Worm (Caenorhabditis elegans) whole organism, L2 larva: Measurements from ENCODE around the gene ssp-35.
A peak's percentile ranks its signal among the peaks of the same experiment; 100 is the strongest.

Experiments
- F13H6.1 ChIP-seq: sonication (generic microtip); optimal IDR thresholded peaks from 2 replicates; lab custom pipeline; 2016; ENCODE audit warnings: missing genetic modification characterization, missing compliant biosample characterization
- R02D3.7 ChIP-seq: fragments of 150-350 bp; optimal IDR thresholded peaks from 2 replicates; lab custom pipeline; 2014; ENCODE audit warnings: missing biosample characterization, missing genetic modification characterization
- Y55F3AM.14 ChIP-seq: fragments of 200-800 bp; sonication (Bioruptor generic); optimal IDR thresholded peaks from 2 replicates; lab custom pipeline; 2018; ENCODE audit warnings: mild to moderate bottlenecking, missing genetic modification characterization, missing compliant biosample characterization
- alr-1 ChIP-seq: fragments of 150-350 bp; optimal IDR thresholded peaks from 2 replicates; lab custom pipeline; 2014; ENCODE audit warnings: missing biosample characterization, missing genetic modification characterization
- aly-2 ChIP-seq: fragments of 150-350 bp; optimal IDR thresholded peaks from 2 replicates; lab custom pipeline; 2014; ENCODE audit warnings: missing biosample characterization, missing genetic modification characterization
- blmp-1 ChIP-seq: sonication (generic microtip); optimal IDR thresholded peaks from 2 replicates; lab custom pipeline; 2017; ENCODE audit warnings: missing genetic modification characterization, mild to moderate bottlenecking, missing compliant biosample characterization, antibody characterized with exemption, moderate library complexity; ENCODE audit not compliant: insufficient read depth
- ceh-82 ChIP-seq: fragments of 150-350 bp; optimal IDR thresholded peaks from 2 replicates; lab custom pipeline; 2014; ENCODE audit warnings: missing biosample characterization, missing genetic modification characterization
- crh-2 ChIP-seq: sonication (generic microtip); optimal IDR thresholded peaks from 2 replicates; lab custom pipeline; 2017; ENCODE audit warnings: missing biosample characterization, missing genetic modification characterization
- dmd-4 ChIP-seq: sonication (generic microtip); optimal IDR thresholded peaks from 2 replicates; lab custom pipeline; 2017; ENCODE audit warnings: missing biosample characterization, missing genetic modification characterization
- egl-27 ChIP-seq: sonication (generic microtip); optimal IDR thresholded peaks from 3 replicates; lab custom pipeline; 2017; ENCODE audit warnings: missing biosample characterization, missing genetic modification reagents, missing genetic modification characterization
- elt-1 ChIP-seq: fragments of 150-350 bp; optimal IDR thresholded peaks from 2 replicates; lab custom pipeline; 2014; ENCODE audit warnings: missing biosample characterization, missing genetic modification characterization
- elt-3 ChIP-seq: sonication (generic microtip); optimal IDR thresholded peaks from 2 replicates; lab custom pipeline; 2017; ENCODE audit warnings: missing biosample characterization, missing genetic modification characterization
- fos-1 ChIP-seq: fragments of 150-350 bp; optimal IDR thresholded peaks from 2 replicates; lab custom pipeline; 2014; ENCODE audit warnings: missing biosample characterization, missing genetic modification characterization
- gmeb-1 ChIP-seq: fragments of 150-350 bp; optimal IDR thresholded peaks from 2 replicates; lab custom pipeline; 2014; ENCODE audit warnings: missing biosample characterization, missing genetic modification characterization
- lin-11 ChIP-seq: fragments of 150-350 bp; sonication (generic microtip); optimal IDR thresholded peaks from 2 replicates; lab custom pipeline; 2014; ENCODE audit warnings: missing biosample characterization, missing genetic modification characterization, inconsistent platforms, mixed read lengths
- lin-13 ChIP-seq: fragments of 150-350 bp; optimal IDR thresholded peaks from 2 replicates; lab custom pipeline; 2014; ENCODE audit warnings: missing biosample characterization, missing genetic modification reagents, missing genetic modification characterization
- lsy-2 ChIP-seq, 2 experiments: fragments of 150-350 bp in 1 of 2; sonication (generic microtip) in 1 of 2; optimal IDR thresholded peaks; 2 replicates each; lab custom pipeline; 2014 to 2017; ENCODE audit warnings: missing biosample characterization in 2 of 2, missing genetic modification characterization in 2 of 2
- mab-5 ChIP-seq: fragments of 150-350 bp; optimal IDR thresholded peaks from 2 replicates; lab custom pipeline; 2014; ENCODE audit warnings: missing biosample characterization, missing genetic modification characterization
- mdl-1 ChIP-seq, 2 experiments: fragments of 150-350 bp in 1 of 2; sonication (generic microtip) in 1 of 2; optimal IDR thresholded peaks; 2 replicates each; lab custom pipeline; 2017; ENCODE audit warnings: missing biosample characterization in 2 of 2, missing genetic modification characterization in 2 of 2
- nhr-129 ChIP-seq: fragments of 150-350 bp; optimal IDR thresholded peaks from 2 replicates; lab custom pipeline; 2014; ENCODE audit warnings: missing biosample characterization, missing genetic modification characterization
- nhr-237 ChIP-seq: fragments of 150-350 bp; optimal IDR thresholded peaks from 2 replicates; lab custom pipeline; 2014; ENCODE audit warnings: missing biosample characterization, missing genetic modification characterization
- nhr-25 ChIP-seq: fragments of 150-350 bp; sonication (generic microtip); optimal IDR thresholded peaks from 3 replicates; lab custom pipeline; 2014; ENCODE audit warnings: missing biosample characterization, missing genetic modification characterization
- nhr-77 ChIP-seq: fragments of 150-350 bp; optimal IDR thresholded peaks from 2 replicates; lab custom pipeline; 2014; ENCODE audit warnings: missing biosample characterization, missing genetic modification characterization
- peb-1 ChIP-seq: fragments of 150-350 bp; optimal IDR thresholded peaks from 2 replicates; lab custom pipeline; 2014; ENCODE audit warnings: missing biosample characterization, missing genetic modification characterization
- skn-1 ChIP-seq: sonication (generic microtip); optimal IDR thresholded peaks from 2 replicates; lab custom pipeline; 2017; ENCODE audit warnings: missing biosample characterization, missing genetic modification characterization
- sma-3 ChIP-seq: sonication (generic microtip); optimal IDR thresholded peaks from 2 replicates; lab custom pipeline; 2016; ENCODE audit warnings: missing genetic modification reagents, missing genetic modification characterization, missing compliant biosample characterization
- sma-9 ChIP-seq, 2 experiments: fragments of 150-350 bp in 1 of 2; sonication (generic microtip) in 1 of 2; optimal IDR thresholded peaks; 2 replicates each; lab custom pipeline; 2014 to 2016; ENCODE audit warnings: missing genetic modification characterization in 2 of 2, mild to moderate bottlenecking in 1 of 2, missing biosample characterization in 1 of 2, missing compliant biosample characterization in 1 of 2, missing genetic modification reagents in 1 of 2, moderate library complexity in 1 of 2
- unc-39 ChIP-seq: fragments of 150-350 bp; optimal IDR thresholded peaks from 2 replicates; lab custom pipeline; 2014; ENCODE audit warnings: missing biosample characterization, missing genetic modification characterization
- unc-55 ChIP-seq: fragments of 150-350 bp; sonication (generic microtip); optimal IDR thresholded peaks from 3 replicates; lab custom pipeline; 2014; ENCODE audit warnings: missing biosample characterization, missing genetic modification reagents, missing genetic modification characterization
- ztf-1 ChIP-seq: fragments of 200-800 bp; sonication (Bioruptor generic); conservative IDR thresholded peaks from 2 replicates; pipeline ENCODE4 v1.3.6; 2022; ENCODE audit warnings: missing genetic modification characterization, missing compliant biosample characterization
- ztf-4 ChIP-seq: fragments of 150-350 bp; optimal IDR thresholded peaks from 2 replicates; lab custom pipeline; 2014; ENCODE audit warnings: missing biosample characterization, missing genetic modification characterization

Gene ssp-35

DNA sequence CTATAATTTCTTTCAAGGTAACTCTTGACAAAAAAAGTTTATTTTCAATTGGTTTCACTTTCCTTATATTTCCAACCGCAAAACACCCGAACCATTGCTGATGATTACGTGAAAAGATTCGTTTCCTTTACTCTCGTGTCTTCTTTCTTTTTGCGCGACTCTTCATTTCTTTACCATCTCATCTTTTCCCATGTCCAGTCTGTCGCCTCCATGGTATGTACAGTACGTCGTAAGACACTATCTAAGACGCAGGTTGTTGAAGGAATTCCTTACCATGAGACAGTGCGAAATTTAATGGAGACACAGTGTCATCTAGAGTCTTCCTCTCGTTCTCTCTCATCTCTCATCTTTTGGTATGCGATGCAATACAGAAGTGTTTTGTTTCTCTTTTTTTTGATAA lies 36.5 kb upstream of the ssp-35 start (continued):
- TF ChIP-seq nhr-237 (tag; lab: Kevin White, UChicago) = no peak
- TF ChIP-seq dmd-4 = no peak
- TF ChIP-seq ztf-1 (GFP tag; lab: Robert Waterston, UW) = no peak
- no peak for TF ChIP-seq R02D3.7 (tag; lab: Kevin White, UChicago)
- no peak for TF ChIP-seq Y55F3AM.14 (GFP tag; lab: Kevin White, UChicago)
- peak; percentile 88 for TF ChIP-seq nhr-25 (tag; lab: Kevin White, UChicago)
- no peak for TF ChIP-seq alr-1
- TF ChIP-seq egl-27 (tag; lab: Kevin White, UChicago) = peak; percentile 75
- TF ChIP-seq lin-13 (GFP tag; lab: Kevin White, UChicago) = no peak
- no peak for TF ChIP-seq skn-1 (tag; lab: Kevin White, UChicago)
- TF ChIP-seq nhr-129 (tag; lab: Kevin White, UChicago) = peak; percentile 89
- no peak for TF ChIP-seq elt-3 (tag; lab: Kevin White, UChicago)
- TF ChIP-seq ceh-82 (tag; lab: Kevin White, UChicago) = no peak
- peak; percentile 71 for TF ChIP-seq F13H6.1 (tag; lab: Kevin White, UChicago)
- no peak for TF ChIP-seq ztf-4 (tag; lab: Kevin White, UChicago)

DNA sequence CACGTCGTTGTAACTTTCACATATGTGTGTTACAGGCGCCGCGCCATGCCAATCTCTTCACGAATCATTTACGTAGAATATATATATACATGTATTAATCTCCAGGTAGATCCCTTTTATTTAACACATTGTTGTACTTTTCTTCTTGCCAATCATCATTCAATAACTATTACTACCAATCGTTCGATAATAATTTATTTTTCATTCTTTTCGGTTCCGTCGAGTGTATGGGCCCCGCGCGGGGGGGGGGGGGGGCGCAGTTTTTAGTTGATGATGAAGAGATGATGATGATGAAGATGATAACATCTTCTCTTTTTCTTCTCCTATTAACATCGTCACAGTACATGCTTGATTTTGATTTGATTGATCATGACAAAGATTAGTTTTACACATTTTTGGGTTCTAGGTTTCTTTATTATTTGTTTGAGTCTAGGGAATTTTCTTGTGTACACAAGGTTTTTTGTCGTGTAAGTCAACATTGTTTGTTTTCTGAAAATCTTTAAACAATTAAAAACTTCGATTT lies 35.7 kb upstream of the ssp-35 start:
- TF ChIP-seq sma-3 (GFP tag; lab: Kevin White, UChicago) = peak; percentile 40
- peak; percentile 20 for TF ChIP-seq blmp-1
- peak; percentile 66 for TF ChIP-seq sma-9 (GFP tag; optimal IDR thresholded peaks at IDR 0.05; lab: Kevin White, UChicago)
- no peak for TF ChIP-seq sma-9 (tag; optimal IDR thresholded peaks at IDR 0.05; lab: Kevin White, UChicago)
- no peak for TF ChIP-seq lin-13 (GFP tag; lab: Kevin White, UChicago)

DNA sequence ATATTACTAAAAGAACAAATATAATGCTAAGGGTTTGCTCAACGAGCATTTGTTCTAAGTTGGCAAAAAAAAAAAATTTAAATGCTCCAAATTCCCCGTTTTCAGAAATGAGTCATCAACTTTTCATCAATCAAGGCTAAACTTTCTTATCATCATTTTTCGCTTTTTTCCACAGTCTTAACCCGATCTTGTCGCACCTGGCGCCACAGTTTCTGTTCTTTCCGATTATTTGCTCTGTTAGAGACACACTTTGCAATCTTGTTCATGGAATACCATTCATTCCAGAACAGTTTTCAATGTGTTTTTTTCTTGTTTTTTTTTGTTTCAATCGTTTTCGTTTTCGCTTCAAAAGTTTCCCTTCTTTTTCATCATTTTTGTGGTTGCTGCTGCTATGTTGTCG lies 34.6 kb upstream of the ssp-35 start:
- peak; percentile 84 for TF ChIP-seq sma-9 (GFP tag; optimal IDR thresholded peaks at IDR 0.05; lab: Kevin White, UChicago)
- no peak for TF ChIP-seq sma-9 (tag; optimal IDR thresholded peaks at IDR 0.05; lab: Kevin White, UChicago)
- no peak for TF ChIP-seq lin-11 (tag; lab: Kevin White, UChicago)
- TF ChIP-seq alr-1 = no peak
- peak; percentile 12 for TF ChIP-seq sma-3 (GFP tag; lab: Kevin White, UChicago)
- TF ChIP-seq crh-2 (tag; lab: Kevin White, UChicago) = peak; percentile 51
- peak; percentile 92 for TF ChIP-seq fos-1 (tag; lab: Kevin White, UChicago)
- TF ChIP-seq ztf-1 (GFP tag; lab: Robert Waterston, UW) = no peak
- no peak for TF ChIP-seq unc-39 (tag; lab: Kevin White, UChicago)
- no peak for TF ChIP-seq R02D3.7 (tag; lab: Kevin White, UChicago)
- no peak for TF ChIP-seq mdl-1 (tag; optimal IDR thresholded peaks at IDR 0.05; lab: Kevin White, UChicago)
- TF ChIP-seq lsy-2 (tag; optimal IDR thresholded peaks at IDR 0.05; lab: Kevin White, UChicago) = no peak

DNA sequence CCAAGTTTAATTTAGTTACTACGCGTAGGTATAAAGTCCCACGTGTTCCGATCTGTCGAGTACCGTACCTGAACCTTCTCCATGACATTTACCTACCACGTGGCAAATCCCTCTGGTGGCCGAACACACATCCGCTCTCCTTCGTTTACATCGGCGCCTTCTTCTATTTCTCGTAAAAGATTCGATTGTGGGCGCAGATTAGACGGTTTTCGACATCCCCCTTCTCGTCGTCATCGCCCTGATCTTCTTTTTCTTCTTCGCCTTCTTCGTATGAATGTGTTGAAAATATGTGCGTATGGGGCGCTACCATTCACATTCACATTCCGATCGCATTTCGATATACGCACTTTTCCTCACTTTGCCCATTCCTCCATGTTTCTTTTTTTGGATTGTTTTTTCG lies 33.2 kb upstream of the ssp-35 start:
- peak in 1 of 2 experiments; percentile 25 for TF ChIP-seq lsy-2 (tag; optimal IDR thresholded peaks at IDR 0.05; lab: Kevin White, UChicago)
- TF ChIP-seq nhr-77 = no peak
- TF ChIP-seq, all 48 proteins: peak for 1

DNA sequence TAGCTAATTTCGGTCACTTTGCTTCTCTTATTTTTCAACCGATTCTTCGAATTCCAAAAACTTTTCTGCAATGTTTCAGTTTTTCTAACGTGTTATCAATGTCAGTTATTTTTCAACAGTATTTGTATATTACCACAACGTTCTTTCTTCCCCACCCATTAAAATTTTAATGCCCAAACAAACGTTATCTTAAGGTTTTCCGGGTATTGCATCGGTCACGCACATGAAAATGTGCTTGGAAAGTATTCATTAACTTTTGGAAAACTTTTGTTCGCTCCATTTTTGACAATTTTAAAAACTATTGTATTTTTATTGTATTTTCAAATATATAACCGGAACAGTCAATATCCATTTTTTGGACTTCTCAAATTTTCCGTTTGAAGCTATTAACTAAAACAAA lies 32.5 kb upstream of the ssp-35 start:
- no peak for TF ChIP-seq mab-5 (tag; lab: Kevin White, UChicago)
- no peak for TF ChIP-seq peb-1 (tag; lab: Kevin White, UChicago)
- TF ChIP-seq fos-1 (tag; lab: Kevin White, UChicago) = peak; percentile 3
- TF ChIP-seq gmeb-1 (tag; lab: Kevin White, UChicago) = peak; percentile 22
- TF ChIP-seq aly-2 (tag; lab: Kevin White, UChicago) = no peak

DNA sequence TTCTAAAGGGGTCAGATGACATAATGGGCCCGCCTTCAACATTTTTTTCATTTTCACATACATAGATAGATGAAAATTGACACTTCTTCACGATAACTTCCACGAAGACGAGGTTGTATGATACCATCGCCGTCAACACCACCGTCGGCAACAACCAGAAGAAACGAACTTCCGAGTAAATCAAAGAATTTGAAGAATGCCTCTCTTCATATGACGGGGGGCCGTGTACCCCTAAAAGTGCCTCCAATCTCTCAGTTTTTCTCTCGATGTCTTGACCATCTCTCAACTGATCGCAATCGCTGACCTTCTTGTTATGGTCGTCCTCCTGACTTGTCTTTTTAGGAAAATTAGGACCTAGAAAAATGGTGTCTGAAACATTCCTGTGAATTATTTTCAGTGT lies 31.9 kb upstream of the ssp-35 start:
- TF ChIP-seq lin-13 (GFP tag; lab: Kevin White, UChicago) (no peak), blmp-1 (peak; percentile 26), sma-9 (GFP tag; optimal IDR thresholded peaks at IDR 0.05; lab: Kevin White, UChicago) (peak; percentile 72), sma-9 (tag; optimal IDR thresholded peaks at IDR 0.05; lab: Kevin White, UChicago) (no peak), elt-1 (tag; lab: Kevin White, UChicago) (peak; percentile 73), nhr-25 (tag; lab: Kevin White, UChicago) (peak; percentile 47), crh-2 (tag; lab: Kevin White, UChicago) (peak; percentile 16), unc-55 (GFP tag; lab: Kevin White, UChicago) (no peak), nhr-129 (tag; lab: Kevin White, UChicago) (peak; percentile 21)
